Worm (Caenorhabditis elegans): Measurements from ENCODE around the gene npp-18.
A peak's percentile ranks its signal among the peaks of the same experiment; 100 is the strongest.

npp-18 gene

DNA sequence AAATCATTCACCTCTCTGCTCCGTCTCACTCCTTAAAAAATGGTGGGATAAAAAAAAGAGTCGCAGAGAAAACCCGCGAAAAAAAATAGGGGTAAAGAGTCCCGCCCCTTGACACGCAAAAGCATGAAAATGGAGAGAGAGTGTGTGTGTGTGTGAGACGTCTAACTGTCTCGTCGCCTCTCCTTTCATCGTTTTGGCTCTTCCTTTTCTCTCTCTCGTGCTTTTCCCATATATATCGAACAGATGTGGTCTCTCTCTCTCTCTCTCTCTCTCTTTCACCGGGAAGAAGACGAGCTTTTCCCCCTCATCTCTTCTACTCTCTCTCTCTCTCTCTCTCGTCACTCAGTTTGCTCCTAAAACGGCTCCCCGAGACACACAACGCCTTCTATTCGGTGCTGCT is 20.9 kb upstream of the npp-18 start:
- TF ChIP-seq egl-13 (tag; optimal IDR thresholded peaks at IDR 0.05) = peak; percentile 82
- TF ChIP-seq mab-9 (GFP tag; IDR thresholded peaks at IDR 0.05) = peak; percentile 65
- TF ChIP-seq jun-1 (tag; optimal IDR thresholded peaks at IDR 0.05) = peak; percentile 46
- peak; percentile 65 for TF ChIP-seq fos-1 (tag; optimal IDR thresholded peaks at IDR 0.05)
- TF ChIP-seq isw-1 (GFP tag; IDR thresholded peaks at IDR 0.05) = peak; percentile 61
- TF ChIP-seq sup-37 (GFP tag; optimal IDR thresholded peaks at IDR 0.05) = no peak
- TF ChIP-seq xbp-1 (tag; optimal IDR thresholded peaks at IDR 0.05) = peak; percentile 55
- TF ChIP-seq ceh-8 (GFP tag; optimal IDR thresholded peaks at IDR 0.05) = peak; percentile 30
- peak; percentile 53 for TF ChIP-seq ceh-63 (GFP tag; optimal IDR thresholded peaks at IDR 0.05)
- TF ChIP-seq dpl-1 (GFP tag; optimal IDR thresholded peaks at IDR 0.05) = peak; percentile 31 to 45 (median 37)
- peak; percentile 85 for TF ChIP-seq nhr-47 (tag; optimal IDR thresholded peaks at IDR 0.05)
- TF ChIP-seq unc-30 (tag; optimal IDR thresholded peaks at IDR 0.05) = no peak
- no peak for TF ChIP-seq ces-1 (GFP tag; optimal IDR thresholded peaks at IDR 0.05)
- TF ChIP-seq C34B4.2 (tag; optimal IDR thresholded peaks at IDR 0.05) = no peak
- TF ChIP-seq tbx-2 (tag; optimal IDR thresholded peaks at IDR 0.05) = peak; percentile 83
- TF ChIP-seq pax-3 (tag; optimal IDR thresholded peaks at IDR 0.05) = peak; percentile 57
- TF ChIP-seq ztf-11 (tag; optimal IDR thresholded peaks at IDR 0.05) = peak in 1 of 2 experiments; percentile 64
- TF ChIP-seq snu-23 (GFP tag; optimal IDR thresholded peaks at IDR 0.05) = peak; percentile 82
- no peak for TF ChIP-seq ama-1 (optimal IDR thresholded peaks at IDR 0.05)
- peak; percentile 20 for TF ChIP-seq snpc-4 (tag; optimal IDR thresholded peaks at IDR 0.05)
- TF ChIP-seq hlh-4 (tag; optimal IDR thresholded peaks at IDR 0.05) = no peak
- peak; percentile 16 for TF ChIP-seq nhr-76 (tag; optimal IDR thresholded peaks at IDR 0.05)
- peak; percentile 52 for TF ChIP-seq irx-1 (tag; optimal IDR thresholded peaks at IDR 0.05)
- TF ChIP-seq efl-3 (GFP tag; optimal IDR thresholded peaks at IDR 0.05) = no peak
- TF ChIP-seq mep-1 (tag; optimal IDR thresholded peaks at IDR 0.05) = peak; percentile 5
- peak in 1 of 2 experiments; percentile 47 for TF ChIP-seq mdl-1 (tag; optimal IDR thresholded peaks at IDR 0.05)
- TF ChIP-seq aly-2 (tag; optimal IDR thresholded peaks at IDR 0.05) = no peak
- no peak for TF ChIP-seq hpl-2 (GFP tag; optimal IDR thresholded peaks at IDR 0.05)
- no peak for TF ChIP-seq nhr-11 (tag; optimal IDR thresholded peaks at IDR 0.05)
- TF ChIP-seq zip-4 (GFP tag; optimal IDR thresholded peaks at IDR 0.05) = no peak
- no peak for TF ChIP-seq alr-1 (tag; optimal IDR thresholded peaks at IDR 0.05; ENCODE audit: borderline replicate concordance)
- TF ChIP-seq hlh-17 (GFP tag; optimal IDR thresholded peaks at IDR 0.05; ENCODE audit: borderline replicate concordance) = no peak
- TF ChIP-seq vab-15 (tag; optimal IDR thresholded peaks at IDR 0.05) = no peak
- no peak for TF ChIP-seq unc-130 (tag; optimal IDR thresholded peaks at IDR 0.05)
- no peak for TF ChIP-seq aha-1 (tag; optimal IDR thresholded peaks at IDR 0.05)
- no peak for TF ChIP-seq ets-5 (GFP tag; IDR thresholded peaks at IDR 0.05)
- TF ChIP-seq sox-4 (tag; optimal IDR thresholded peaks at IDR 0.05) = no peak
- TF ChIP-seq nhr-20 (tag; optimal IDR thresholded peaks at IDR 0.05) = peak; percentile 44
- peak; percentile 84 for TF ChIP-seq swsn-7 (tag; optimal IDR thresholded peaks at IDR 0.05)
- peak; percentile 90 for TF ChIP-seq unc-86 (tag; optimal IDR thresholded peaks at IDR 0.05)
- peak; percentile 48 for TF ChIP-seq nhr-19 (GFP tag; conservative IDR thresholded peaks at IDR 0.05)
- peak; percentile 66 for TF ChIP-seq lin-13 (GFP tag; optimal IDR thresholded peaks at IDR 0.05)
- TF ChIP-seq dsc-1 (tag; optimal IDR thresholded peaks at IDR 0.05) = peak; percentile 77
- peak; percentile 88 for TF ChIP-seq fkh-10 (GFP tag; optimal IDR thresholded peaks at IDR 0.05)
- peak; percentile 95 for TF ChIP-seq lin-14 (GFP tag; optimal IDR thresholded peaks at IDR 0.05)
- peak; percentile 51 to 75 for TF ChIP-seq lsy-2 (tag; optimal IDR thresholded peaks at IDR 0.05)
- peak; percentile 20 for TF ChIP-seq nhr-77 (tag; optimal IDR thresholded peaks at IDR 0.05)
- no peak for TF ChIP-seq unc-62 (GFP tag; optimal IDR thresholded peaks at IDR 0.05)
- no peak for TF ChIP-seq pqm-1 (tag; optimal IDR thresholded peaks at IDR 0.05)
- TF ChIP-seq zag-1 (tag; optimal IDR thresholded peaks at IDR 0.05) = peak; percentile 3
- TF ChIP-seq ceh-82 (tag; optimal IDR thresholded peaks at IDR 0.05) = peak; percentile 19 to 72 (median 68)
- no peak for TF ChIP-seq Y116A8C.19 (tag; optimal IDR thresholded peaks at IDR 0.05; ENCODE audit: borderline replicate concordance)
- TF ChIP-seq nhr-12 (tag; optimal IDR thresholded peaks at IDR 0.05) = no peak

Measured in whole organism, L1 larva.